Worm (Caenorhabditis elegans) whole organism, late embryonic: Measurements from ENCODE around the gene F28G4.4.

Experiments
- F13H6.1 ChIP-seq: sonication (generic microtip); optimal IDR thresholded peaks from 2 replicates; lab custom pipeline; 2016; ENCODE audit warnings: missing genetic modification characterization, missing compliant biosample characterization
- T23F11.4 ChIP-seq: fragments of 200-800 bp; sonication (Bioruptor generic); optimal IDR thresholded peaks from 2 replicates; lab custom pipeline; 2018; ENCODE audit warnings: mild to moderate bottlenecking, missing genetic modification characterization, missing compliant biosample characterization
- Y22D7AL.16 ChIP-seq: sonication (generic microtip); optimal IDR thresholded peaks from 2 replicates; lab custom pipeline; 2016; ENCODE audit warnings: missing genetic modification characterization, missing compliant biosample characterization
- ceh-18 ChIP-seq: sonication (generic microtip); optimal IDR thresholded peaks from 2 replicates; lab custom pipeline; 2016; ENCODE audit warnings: missing genetic modification characterization, missing compliant biosample characterization
- ceh-19 ChIP-seq: fragments of 200-800 bp; sonication (Bioruptor generic); optimal IDR thresholded peaks from 2 replicates; lab custom pipeline; 2018; ENCODE audit warnings: mild to moderate bottlenecking, missing genetic modification characterization, missing compliant biosample characterization
- ceh-24 ChIP-seq: sonication (generic microtip); optimal IDR thresholded peaks from 2 replicates; lab custom pipeline; 2016; ENCODE audit warnings: mild to moderate bottlenecking, missing genetic modification characterization, missing compliant biosample characterization
- ceh-31 ChIP-seq: sonication (generic microtip); optimal IDR thresholded peaks from 2 replicates; lab custom pipeline; 2016; ENCODE audit warnings: missing genetic modification characterization, missing compliant biosample characterization
- ceh-45 ChIP-seq: fragments of 200-800 bp; sonication (Bioruptor generic); IDR thresholded peaks from 2 replicates; pipeline ENCODE4 v1.3.6; 2022; ENCODE audit warnings: missing genetic modification reagents, missing genetic modification characterization, missing compliant biosample characterization
- ceh-48 ChIP-seq: sonication (generic microtip); optimal IDR thresholded peaks from 2 replicates; lab custom pipeline; 2016; ENCODE audit warnings: missing genetic modification characterization, inconsistent platforms, missing compliant biosample characterization
- ceh-6 ChIP-seq: fragments of 200-800 bp; sonication (Bioruptor generic); optimal IDR thresholded peaks from 2 replicates; lab custom pipeline; 2018; ENCODE audit warnings: mild to moderate bottlenecking, missing genetic modification characterization, missing compliant biosample characterization
- che-1 ChIP-seq: sonication (generic microtip); optimal IDR thresholded peaks from 2 replicates; lab custom pipeline; 2016; ENCODE audit warnings: mild to moderate bottlenecking, missing genetic modification characterization, missing compliant biosample characterization
- dve-1 ChIP-seq: sonication (generic microtip); optimal IDR thresholded peaks from 2 replicates; lab custom pipeline; 2017; ENCODE audit warnings: antibody characterized with exemption, mild to moderate bottlenecking, missing genetic modification characterization, missing compliant biosample characterization
- eyg-1 ChIP-seq: sonication (generic microtip); optimal IDR thresholded peaks from 2 replicates; lab custom pipeline; 2016; ENCODE audit warnings: missing genotype, missing genetic modification characterization, missing compliant biosample characterization
- fkh-6 ChIP-seq: sonication (generic microtip); optimal IDR thresholded peaks from 2 replicates; lab custom pipeline; 2016; ENCODE audit warnings: missing genetic modification characterization, missing compliant biosample characterization
- hlh-13 ChIP-seq: fragments of 200-800 bp; sonication (Bioruptor generic); optimal IDR thresholded peaks from 2 replicates; lab custom pipeline; 2018; ENCODE audit warnings: mild to moderate bottlenecking, missing genetic modification characterization, missing compliant biosample characterization
- hlh-6 ChIP-seq: sonication (generic microtip); optimal IDR thresholded peaks from 2 replicates; lab custom pipeline; 2016; ENCODE audit warnings: missing genotype, missing genetic modification characterization, missing compliant biosample characterization
- lim-6 ChIP-seq: sonication (generic microtip); optimal IDR thresholded peaks from 2 replicates; lab custom pipeline; 2016; ENCODE audit warnings: missing genetic modification characterization, missing compliant biosample characterization
- mec-3 ChIP-seq: sonication (generic microtip); optimal IDR thresholded peaks from 2 replicates; lab custom pipeline; 2016; ENCODE audit warnings: borderline replicate concordance, missing genetic modification characterization, missing compliant biosample characterization
- nfya-1 ChIP-seq: sonication (generic microtip); optimal IDR thresholded peaks from 2 replicates; lab custom pipeline; 2017; ENCODE audit warnings: missing genetic modification characterization, mild to moderate bottlenecking, missing compliant biosample characterization, antibody characterized with exemption, moderate library complexity
- odd-2 ChIP-seq: sonication (generic microtip); optimal IDR thresholded peaks from 2 replicates; lab custom pipeline; 2017; ENCODE audit warnings: antibody characterized with exemption, mild to moderate bottlenecking, missing genetic modification characterization, missing compliant biosample characterization
- pag-3 ChIP-seq: sonication (generic microtip); optimal IDR thresholded peaks from 2 replicates; lab custom pipeline; 2016; ENCODE audit warnings: missing compliant biosample characterization, missing genetic modification characterization, borderline replicate concordance
- pax-1 ChIP-seq: fragments of 150-350 bp; optimal IDR thresholded peaks from 2 replicates; lab custom pipeline; 2014; ENCODE audit warnings: missing biosample characterization, missing genetic modification characterization
- pqm-1 ChIP-seq: sonication (generic microtip); optimal IDR thresholded peaks from 2 replicates; lab custom pipeline; 2016; ENCODE audit warnings: missing genetic modification characterization, missing compliant biosample characterization
- pros-1 ChIP-seq: fragments of 150-350 bp; optimal IDR thresholded peaks from 2 replicates; lab custom pipeline; 2014; ENCODE audit warnings: missing biosample characterization, missing genetic modification reagents, missing genetic modification characterization
- ref-2 ChIP-seq: sonication (generic microtip); optimal IDR thresholded peaks from 2 replicates; lab custom pipeline; 2016; ENCODE audit warnings: missing genetic modification characterization, missing compliant biosample characterization
- rnt-1 ChIP-seq: sonication (generic microtip); optimal IDR thresholded peaks from 2 replicates; lab custom pipeline; 2016; ENCODE audit warnings: missing genetic modification characterization, missing compliant biosample characterization
- sox-2 ChIP-seq: fragments of 200-800 bp; sonication (Bioruptor generic); IDR thresholded peaks from 2 replicates; pipeline ENCODE4 v1.3.6; 2022; ENCODE audit warnings: missing genetic modification reagents, missing genetic modification characterization, missing compliant biosample characterization
- sox-4 ChIP-seq: sonication (generic microtip); optimal IDR thresholded peaks from 2 replicates; lab custom pipeline; 2017; ENCODE audit warnings: mild to moderate bottlenecking, missing genetic modification characterization, inconsistent platforms, missing compliant biosample characterization
- syd-9 ChIP-seq: sonication (generic microtip); optimal IDR thresholded peaks from 2 replicates; lab custom pipeline; 2016; ENCODE audit warnings: mild to moderate bottlenecking, missing genetic modification characterization, moderate library complexity, missing compliant biosample characterization
- unc-3 ChIP-seq, 2 experiments: fragments of 200-800 bp in 1 of 2; sonication (Bioruptor generic) in 1 of 2; sonication (generic microtip) in 1 of 2; conservative IDR thresholded peaks in 1 of 2; optimal IDR thresholded peaks in 1 of 2; 2 replicates each; pipeline versions ENCODE4 v1.3.6 to Lab custom; 2016 to 2022; ENCODE audit warnings: missing compliant biosample characterization in 2 of 2, missing genetic modification characterization in 2 of 2, missing genetic modification reagents in 1 of 2
- unc-42 ChIP-seq: sonication (generic microtip); optimal IDR thresholded peaks from 2 replicates; lab custom pipeline; 2016; ENCODE audit warnings: missing genotype, missing genetic modification characterization, missing compliant biosample characterization
- unc-55 ChIP-seq: sonication (generic microtip); optimal IDR thresholded peaks from 2 replicates; lab custom pipeline; 2017; ENCODE audit warnings: missing biosample characterization, missing genetic modification reagents, missing genetic modification characterization
- zip-5 ChIP-seq: sonication (generic microtip); optimal IDR thresholded peaks from 2 replicates; lab custom pipeline; 2016; ENCODE audit warnings: missing genetic modification characterization, missing compliant biosample characterization
- ztf-16 ChIP-seq: sonication (generic microtip); optimal IDR thresholded peaks from 2 replicates; lab custom pipeline; 2017; ENCODE audit warnings: missing genetic modification characterization, missing compliant biosample characterization

F28G4.4 gene

DNA sequence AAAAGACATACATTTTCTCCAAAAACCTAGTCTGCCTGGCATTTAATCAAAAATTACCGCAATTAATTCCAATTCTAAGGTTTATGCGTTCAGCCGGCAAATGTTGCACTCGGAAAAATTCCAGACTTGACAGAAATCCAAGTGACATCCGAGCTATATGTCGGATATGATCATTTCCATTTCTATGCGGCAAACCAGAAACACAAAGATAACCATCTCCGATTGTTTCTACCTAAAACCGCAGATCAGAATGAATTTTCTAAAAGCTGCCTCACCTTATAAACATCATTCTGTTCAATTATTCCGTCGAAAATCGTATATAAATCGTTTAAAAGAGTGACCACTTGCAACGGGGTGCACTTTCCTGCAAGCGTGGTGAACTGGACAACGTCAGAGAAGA lies 36.6 kb downstream of the F28G4.4 start:
- no peak for TF ChIP-seq ztf-16 (tag; lab: Kevin White, UChicago)
- TF ChIP-seq rnt-1 (tag; lab: Kevin White, UChicago): peak; percentile 76
- TF ChIP-seq T23F11.4: no peak
- TF ChIP-seq nfya-1 (tag; lab: Kevin White, UChicago): no peak
- TF ChIP-seq fkh-6 (tag; lab: Kevin White, UChicago): no peak

DNA sequence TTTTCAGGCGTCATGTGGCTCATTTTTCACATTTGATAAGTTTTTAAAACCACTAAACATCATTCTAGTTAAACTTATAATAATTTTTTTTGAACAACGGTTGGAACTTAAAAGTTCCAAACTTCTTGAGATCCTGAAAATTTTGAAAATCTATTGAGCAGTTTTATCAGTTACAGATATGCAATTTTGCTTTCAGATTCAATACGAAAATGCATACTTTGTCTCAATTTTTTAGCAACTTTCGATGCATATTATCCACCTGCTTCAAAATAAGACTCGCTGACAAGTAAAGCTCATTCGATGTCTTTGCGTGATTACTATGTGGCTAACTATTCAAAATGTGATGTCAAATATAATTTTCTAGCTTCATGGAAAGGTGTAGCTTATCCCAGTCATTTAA lies 39.1 kb downstream of the F28G4.4 start, which contains the start of gene srh-95:
Gene srh-95, plus strand, starts transcription at position 301 of the 400 bp plus-strand sequence.
- TF ChIP-seq ceh-24 (tag; lab: Kevin White, UChicago) (no peak), hlh-6 (tag; lab: Kevin White, UChicago) (no peak), pros-1 (tag; lab: Kevin White, UChicago) (no peak), unc-42 (tag; lab: Kevin White, UChicago) (no peak), syd-9 (tag; lab: Kevin White, UChicago) (no peak), pax-1 (tag; lab: Kevin White, UChicago) (no peak), lim-6 (tag; lab: Kevin White, UChicago) (no peak)

DNA sequence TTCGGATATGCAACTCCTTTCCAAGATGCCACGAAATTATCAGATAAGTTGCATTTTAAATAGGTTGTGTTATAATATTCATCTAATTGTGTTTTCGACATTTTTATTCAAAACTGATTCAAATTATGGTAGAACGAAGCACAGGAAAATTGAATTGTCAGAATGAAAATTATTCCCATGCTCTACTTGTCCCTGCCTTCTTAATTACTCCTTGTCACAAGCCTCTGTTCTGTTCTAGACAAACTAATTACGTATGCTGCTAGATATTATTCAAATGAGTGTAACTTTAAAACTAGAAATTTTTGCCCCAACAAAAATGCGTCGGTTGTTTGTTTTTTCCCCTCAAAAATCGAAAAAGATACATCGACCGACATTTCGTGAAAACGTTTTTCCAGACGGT lies 41.6 kb downstream of the F28G4.4 start, which contains the start of gene srh-104:
Gene srh-104, minus strand, starts transcription at position 101 of the 400 bp plus-strand sequence.
- TF ChIP-seq che-1 (tag; lab: Kevin White, UChicago) (no peak), dve-1 (tag; lab: Kevin White, UChicago) (no peak), Y22D7AL.16 (tag; lab: Kevin White, UChicago) (no peak), ceh-6 (GFP tag; lab: Kevin White, UChicago) (no peak), hlh-13 (no peak), odd-2 (tag; lab: Kevin White, UChicago) (no peak), fkh-6 (tag; lab: Kevin White, UChicago) (no peak), ceh-18 (tag; lab: Kevin White, UChicago) (no peak), unc-3 (GFP tag; conservative IDR thresholded peaks at IDR 0.05; lab: Robert Waterston, UW) (no peak), unc-3 (tag; optimal IDR thresholded peaks at IDR 0.05; lab: Kevin White, UChicago) (no peak), sox-4 (tag; lab: Kevin White, UChicago) (no peak), lim-6 (tag; lab: Kevin White, UChicago) (no peak), mec-3 (tag; lab: Kevin White, UChicago) (no peak), pqm-1 (no peak), ceh-48 (no peak), ceh-19 (GFP tag; lab: Kevin White, UChicago) (no peak), pag-3 (tag; lab: Kevin White, UChicago) (no peak), syd-9 (tag; lab: Kevin White, UChicago) (no peak), ztf-16 (tag; lab: Kevin White, UChicago) (no peak)

DNA sequence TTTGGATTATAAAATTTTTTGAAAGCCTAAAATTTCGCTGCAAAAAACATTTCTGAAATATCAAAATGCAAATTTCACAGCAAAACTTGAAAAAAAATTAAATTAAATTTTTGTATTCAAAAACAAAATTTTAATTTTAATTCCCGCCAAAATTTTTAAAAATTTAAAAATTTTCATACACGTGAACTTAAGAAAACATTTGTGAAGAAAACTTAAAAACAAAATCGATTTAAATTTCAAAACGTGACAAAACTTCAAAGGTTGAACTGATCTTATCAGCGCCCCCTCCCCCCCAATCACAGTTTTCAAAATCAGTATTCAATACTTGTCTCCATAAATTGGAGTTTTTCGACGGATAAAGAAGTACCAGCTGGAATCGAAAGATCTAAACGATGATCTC lies 48.5 kb downstream of the F28G4.4 start, which contains the start of gene F21H7.5:
Gene F21H7.5, plus strand, starts transcription at position 301 of the 400 bp plus-strand sequence.
- TF ChIP-seq ceh-19 (GFP tag; lab: Kevin White, UChicago): no peak
- TF ChIP-seq ceh-31 (tag; lab: Kevin White, UChicago): no peak

DNA sequence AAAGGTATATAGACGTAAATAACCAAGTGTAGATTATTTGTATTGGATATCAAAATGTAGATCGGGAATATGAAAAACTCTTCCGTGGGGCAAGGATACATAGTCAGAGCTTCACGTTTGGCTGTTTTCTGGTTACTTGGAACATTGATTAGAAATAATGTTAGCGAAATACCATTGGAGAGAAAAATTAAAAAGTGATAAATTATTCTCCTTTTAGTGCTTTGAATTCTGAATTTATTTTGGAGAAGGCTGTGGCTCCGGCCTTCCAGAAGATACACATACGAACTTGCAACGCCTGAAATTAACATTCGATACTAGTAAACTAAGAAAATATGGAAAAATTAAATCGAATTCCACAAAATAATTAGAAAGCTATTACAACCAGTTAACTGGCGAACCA lies 50.0 kb downstream of the F28G4.4 start, which contains the start of gene srh-98:
Gene srh-98, minus strand, starts transcription at position 101 of the 400 bp plus-strand sequence.
- TF ChIP-seq eyg-1 (tag; lab: Kevin White, UChicago): no peak
- no peak for TF ChIP-seq pros-1 (tag; lab: Kevin White, UChicago)
- no peak for TF ChIP-seq syd-9 (tag; lab: Kevin White, UChicago)
- TF ChIP-seq hlh-13: no peak
- TF ChIP-seq zip-5: no peak
- TF ChIP-seq F13H6.1 (tag; lab: Kevin White, UChicago): no peak
- no peak for TF ChIP-seq T23F11.4
- no peak for TF ChIP-seq odd-2 (tag; lab: Kevin White, UChicago)
- TF ChIP-seq sox-2: no peak
- no peak for TF ChIP-seq pqm-1
- no peak for TF ChIP-seq unc-55 (GFP tag; lab: Kevin White, UChicago)
- TF ChIP-seq ceh-45 (GFP tag; lab: Robert Waterston, UW): no peak
- TF ChIP-seq ref-2 (tag; lab: Kevin White, UChicago): no peak
